Worm (Caenorhabditis elegans) whole organism, L1 larva: ENCODE measurements around the gene srv-22.

ENCODE experiments used
- C34B4.2 ChIP-seq: sonication (generic microtip); optimal IDR thresholded peaks from 2 replicates; lab custom pipeline; 2017; ENCODE audit warnings: mild to moderate bottlenecking, missing genetic modification characterization, missing compliant biosample characterization
- lin-35 ChIP-seq, 2 experiments: fragments of 150-350 bp; optimal IDR thresholded peaks; 2 replicates each; lab custom pipeline; 2014; ENCODE audit warnings: missing biosample characterization in 2 of 2, missing genetic modification characterization in 2 of 2, missing genetic modification reagents in 2 of 2
- skn-1 ChIP-seq: fragments of 150-350 bp; optimal IDR thresholded peaks from 2 replicates; lab custom pipeline; 2014; ENCODE audit warnings: missing biosample characterization, missing genetic modification characterization
- unc-62 ChIP-seq: fragments of 150-350 bp; optimal IDR thresholded peaks from 2 replicates; lab custom pipeline; 2014; ENCODE audit warnings: missing biosample characterization, missing genetic modification reagents, missing genetic modification characterization

DNA sequence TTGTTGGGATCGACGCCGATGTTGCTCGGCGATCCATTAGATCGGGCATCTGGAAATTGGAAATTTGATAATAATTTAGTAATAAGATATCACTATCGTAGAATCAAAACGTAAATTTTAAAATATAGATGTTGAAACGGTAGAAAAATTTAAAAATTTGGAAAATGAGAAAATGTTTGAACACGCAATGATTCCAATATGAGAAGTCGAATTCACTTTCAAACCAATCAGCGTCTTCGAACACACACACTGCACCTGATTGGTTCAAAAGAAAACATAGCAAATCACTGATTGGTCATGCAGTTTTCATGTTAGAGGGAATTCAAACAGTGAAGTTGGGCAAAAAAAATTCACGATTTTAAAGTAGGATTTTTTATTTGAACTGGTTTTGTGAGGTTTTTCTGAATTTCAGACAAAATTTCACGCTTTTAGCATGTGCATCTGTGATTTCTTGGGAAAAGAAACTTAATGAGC lies 23.6 kb upstream of the srv-22 start, which contains the start of gene H04M03.12:
- no peak for TF ChIP-seq lin-35 (GFP tag; optimal IDR thresholded peaks at IDR 0.05; lab: Kevin White, UChicago)
- TF ChIP-seq unc-62 = no peak
- TF ChIP-seq skn-1 (tag; lab: Kevin White, UChicago) = no peak
- no peak for TF ChIP-seq C34B4.2 (tag; lab: Kevin White, UChicago)
